Worm (Caenorhabditis elegans) whole organism, L1 larva: ENCODE measurements around the gene cku-80.

Experiments used
- ama-1 ChIP-seq: fragments of 150-350 bp; optimal IDR thresholded peaks from 2 replicates; lab custom pipeline; 2014
- ces-1 ChIP-seq: fragments of 150-350 bp; optimal IDR thresholded peaks from 2 replicates; lab custom pipeline; 2014; ENCODE audit warnings: missing biosample characterization, missing genetic modification reagents, missing genetic modification characterization
- dpl-1 ChIP-seq, 3 experiments: fragments of 150-350 bp in 2 of 3; sonication (generic microtip) in 1 of 3; optimal IDR thresholded peaks; 2 replicates each; lab custom pipeline; 2014 to 2017; ENCODE audit warnings: missing biosample characterization in 3 of 3, missing genetic modification characterization in 3 of 3, missing genetic modification reagents in 3 of 3
- elt-2 ChIP-seq: sonication (generic microtip); optimal IDR thresholded peaks from 2 replicates; lab custom pipeline; 2016; ENCODE audit warnings: missing genetic modification characterization, mild to moderate bottlenecking, inconsistent platforms, missing compliant biosample characterization, missing genetic modification reagents
- fkh-10 ChIP-seq: sonication (generic microtip); optimal IDR thresholded peaks from 2 replicates; lab custom pipeline; 2017; ENCODE audit warnings: missing biosample characterization, missing genetic modification reagents, missing genetic modification characterization
- jun-1 ChIP-seq: fragments of 150-350 bp; optimal IDR thresholded peaks from 2 replicates; lab custom pipeline; 2014; ENCODE audit warnings: missing biosample characterization, missing genetic modification reagents, missing genetic modification characterization
- lin-15B ChIP-seq: fragments of 150-350 bp; sonication (generic microtip); optimal IDR thresholded peaks from 3 replicates; lab custom pipeline; 2014; ENCODE audit warnings: missing biosample characterization, missing genetic modification characterization
- lsy-2 ChIP-seq, 2 experiments: fragments of 150-350 bp; optimal IDR thresholded peaks; 2 replicates each; lab custom pipeline; 2014; ENCODE audit warnings: missing biosample characterization in 2 of 2, missing genetic modification characterization in 2 of 2
- mef-2 ChIP-seq: fragments of 150-350 bp; optimal IDR thresholded peaks from 2 replicates; lab custom pipeline; 2014; ENCODE audit warnings: missing biosample characterization, missing genetic modification characterization
- mep-1 ChIP-seq: fragments of 150-350 bp; optimal IDR thresholded peaks from 2 replicates; lab custom pipeline; 2014; ENCODE audit warnings: missing biosample characterization, missing genetic modification characterization
- snpc-4 ChIP-seq: fragments of 150-350 bp; optimal IDR thresholded peaks from 2 replicates; lab custom pipeline; 2014; ENCODE audit warnings: missing biosample characterization, missing genetic modification characterization
- unc-62 ChIP-seq: fragments of 150-350 bp; optimal IDR thresholded peaks from 2 replicates; lab custom pipeline; 2014; ENCODE audit warnings: missing biosample characterization, missing genetic modification reagents, missing genetic modification characterization
- zip-4 ChIP-seq: fragments of 200-800 bp; sonication (Bioruptor generic); optimal IDR thresholded peaks from 2 replicates; lab custom pipeline; 2018; ENCODE audit warnings: mild to moderate bottlenecking, missing genetic modification characterization, moderate library complexity, missing compliant biosample characterization
- ztf-11 ChIP-seq, 2 experiments: sonication (generic microtip); optimal IDR thresholded peaks; 2 replicates each; lab custom pipeline; 2016 to 2017; ENCODE audit warnings: missing genetic modification characterization in 2 of 2, missing biosample characterization in 1 of 2, missing compliant biosample characterization in 1 of 2

- TF ChIP-seq lsy-2 (tag; optimal IDR thresholded peaks at IDR 0.05; lab: Kevin White, UChicago) (no peak), snpc-4 (no peak), elt-2 (tag; lab: Kevin White, UChicago) (no peak), mep-1 (tag; lab: Kevin White, UChicago) (no peak), ama-1 (no peak), unc-62 (GFP tag; lab: Kevin White, UChicago) (no peak), ces-1 (no peak), ztf-11 (tag; optimal IDR thresholded peaks at IDR 0.05; lab: Kevin White, UChicago) (no peak), lin-15B (tag; lab: Kevin White, UChicago) (no peak), zip-4 (GFP tag; lab: Kevin White, UChicago) (no peak), fkh-10 (GFP tag; lab: Kevin White, UChicago) (no peak), jun-1 (tag; lab: Kevin White, UChicago) (no peak), dpl-1 (GFP tag; optimal IDR thresholded peaks at IDR 0.05; lab: Kevin White, UChicago) (no peak), mef-2 (no peak)
These were observed 41.7 kb downstream of the cku-80 start for ce11 chrIII:4461337-4461736.
